Fruit fly (Drosophila melanogaster) whole organism: ENCODE measurements around the gene CG12991.

ENCODE experiments used
- CG8478 ChIP-seq: fragments of >200 bp; optimal IDR thresholded peaks from 2 replicates; lab custom pipeline; 2018; ENCODE audit warnings: inconsistent platforms
- Dll ChIP-seq: fragments of >200 bp; optimal IDR thresholded peaks from 2 replicates; lab custom pipeline; 2017
- EcR ChIP-seq, 2 experiments: fragments of >200 bp; optimal IDR thresholded peaks; 2 replicates each; lab custom pipeline; 2017; ENCODE audit warnings: missing biosample characterization in 2 of 2, missing genetic modification characterization in 2 of 2, missing genetic modification reagents in 2 of 2
- pan ChIP-seq: fragments of >200 bp; optimal IDR thresholded peaks from 2 replicates; lab custom pipeline; 2017
- psq ChIP-seq: fragments of >200 bp; optimal IDR thresholded peaks from 2 replicates; lab custom pipeline; 2017
- usp ChIP-seq: fragments of >200 bp; optimal IDR thresholded peaks from 2 replicates; lab custom pipeline; 2017; ENCODE audit warnings: missing biosample characterization, missing genetic modification characterization, mixed read lengths

DNA sequence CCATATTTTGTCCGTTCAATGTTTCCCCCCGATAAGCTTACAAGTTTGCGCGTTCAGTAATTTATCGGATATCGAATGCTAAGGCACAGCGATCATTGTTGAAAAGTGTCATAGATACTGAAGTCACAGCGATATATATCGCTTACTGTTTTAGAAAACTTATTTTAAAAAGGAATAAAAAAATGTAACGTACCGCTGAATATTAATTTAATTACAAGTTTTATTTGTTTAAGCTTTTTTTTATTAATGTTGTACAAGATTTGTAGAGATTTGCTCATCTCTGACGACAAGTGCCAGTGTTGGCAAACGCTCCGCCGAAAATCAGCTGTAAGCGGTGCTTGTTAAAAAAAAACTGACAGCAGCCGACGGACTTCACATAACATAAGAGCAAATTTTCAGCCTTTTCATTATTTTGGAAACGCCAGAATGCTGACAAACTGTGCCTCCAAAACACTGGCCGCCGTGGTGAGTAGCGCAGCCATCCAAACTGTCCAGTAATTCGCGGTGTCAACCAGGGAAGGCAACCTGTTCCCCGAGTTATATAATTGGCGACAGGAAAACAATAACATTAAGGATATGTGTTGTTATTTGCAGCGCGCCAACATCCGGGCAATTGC lies 52.4 kb downstream of the CG12991 start, which contains the start of the genes corolla and ND-24:
- TF ChIP-seq CG8478 (lab: Kevin White, UChicago) (no peak), usp (GFP tag; lab: Kevin White, UChicago) (no peak), Dll (lab: Kevin White, UChicago) (no peak), pan (lab: Kevin White, UChicago) (no peak), EcR (GFP tag; optimal IDR thresholded peaks at IDR 0.05; lab: Kevin White, UChicago) (no peak), psq (no peak)
